Fruit fly (Drosophila melanogaster) whole organism: ENCODE results near the gene GCS2beta.

Source experiments
- CG8478 ChIP-seq: fragments of >200 bp; optimal IDR thresholded peaks from 2 replicates; lab custom pipeline; 2018; ENCODE audit warnings: inconsistent platforms
- Dll ChIP-seq: fragments of >200 bp; optimal IDR thresholded peaks from 2 replicates; lab custom pipeline; 2017
- EcR ChIP-seq, 2 experiments: fragments of >200 bp; optimal IDR thresholded peaks; 2 replicates each; lab custom pipeline; 2017; ENCODE audit warnings: missing biosample characterization in 2 of 2, missing genetic modification characterization in 2 of 2, missing genetic modification reagents in 2 of 2
- pan ChIP-seq: fragments of >200 bp; optimal IDR thresholded peaks from 2 replicates; lab custom pipeline; 2017
- psq ChIP-seq: fragments of >200 bp; optimal IDR thresholded peaks from 2 replicates; lab custom pipeline; 2017
- usp ChIP-seq: fragments of >200 bp; optimal IDR thresholded peaks from 2 replicates; lab custom pipeline; 2017; ENCODE audit warnings: missing biosample characterization, missing genetic modification characterization, mixed read lengths

dm6 chr2L:17455823-17456222 is 28.3 kb downstream of the GCS2beta start, which contains the start of gene SPH93:
- no peak for TF ChIP-seq psq
- no peak for TF ChIP-seq pan (lab: Kevin White, UChicago)
- TF ChIP-seq Dll (lab: Kevin White, UChicago) = no peak
- TF ChIP-seq usp (GFP tag; lab: Kevin White, UChicago) = no peak
- no peak for TF ChIP-seq CG8478
- no peak for TF ChIP-seq EcR (GFP tag; optimal IDR thresholded peaks at IDR 0.05; lab: Kevin White, UChicago)
